Worm (Caenorhabditis elegans) whole organism, L4 larva: ENCODE results near the gene T06A10.2.

Source experiments
- F49E8.2 ChIP-seq: sonication (generic microtip); optimal IDR thresholded peaks from 2 replicates; lab custom pipeline; 2016; ENCODE audit warnings: missing compliant biosample characterization, mild to moderate bottlenecking, missing genetic modification characterization, borderline replicate concordance
- ces-1 ChIP-seq: fragments of 150-350 bp; sonication (generic microtip); optimal IDR thresholded peaks from 4 replicates; lab custom pipeline; 2014; ENCODE audit warnings: missing biosample characterization, missing genetic modification reagents, missing genetic modification characterization
- daf-12 ChIP-seq: fragments of 150-350 bp; optimal IDR thresholded peaks from 2 replicates; lab custom pipeline; 2014; ENCODE audit warnings: missing biosample characterization, missing genetic modification reagents, missing genetic modification characterization
- fkh-10 ChIP-seq: fragments of 150-350 bp; optimal IDR thresholded peaks from 2 replicates; lab custom pipeline; 2014; ENCODE audit warnings: missing biosample characterization, missing genetic modification reagents, missing genetic modification characterization
- lsy-2 ChIP-seq, 2 experiments: fragments of 150-350 bp in 1 of 2; sonication (generic microtip) in 1 of 2; optimal IDR thresholded peaks; 2 replicates each; lab custom pipeline; 2014 to 2017; ENCODE audit warnings: missing biosample characterization in 2 of 2, missing genetic modification characterization in 2 of 2
- nhr-11 ChIP-seq: fragments of 150-350 bp; optimal IDR thresholded peaks from 2 replicates; lab custom pipeline; 2014; ENCODE audit warnings: missing biosample characterization, missing genetic modification characterization
- nhr-25 ChIP-seq: sonication (generic microtip); optimal IDR thresholded peaks from 2 replicates; lab custom pipeline; 2017; ENCODE audit warnings: missing genetic modification characterization, mild to moderate bottlenecking, missing compliant biosample characterization, antibody characterized with exemption, moderate library complexity, borderline replicate concordance; ENCODE audit not compliant: insufficient read depth
- nhr-41 ChIP-seq: fragments of 200-800 bp; sonication (Bioruptor generic); IDR thresholded peaks from 2 replicates; pipeline ENCODE4 v1.3.6; 2022; ENCODE audit warnings: missing genetic modification reagents, missing genetic modification characterization, missing compliant biosample characterization
- unc-62 ChIP-seq, 3 experiments: fragments of 150-350 bp in 1 of 3; sonication (generic microtip); optimal IDR thresholded peaks in 2 of 3; peaks in 1 of 3; 1 replicate in 1 of 3; 2 replicates in 2 of 3; lab custom pipeline; 2014 to 2017; ENCODE audit warnings: missing biosample characterization in 3 of 3, missing genetic modification characterization in 3 of 3, missing genetic modification reagents in 3 of 3, missing genotype in 1 of 3

DNA sequence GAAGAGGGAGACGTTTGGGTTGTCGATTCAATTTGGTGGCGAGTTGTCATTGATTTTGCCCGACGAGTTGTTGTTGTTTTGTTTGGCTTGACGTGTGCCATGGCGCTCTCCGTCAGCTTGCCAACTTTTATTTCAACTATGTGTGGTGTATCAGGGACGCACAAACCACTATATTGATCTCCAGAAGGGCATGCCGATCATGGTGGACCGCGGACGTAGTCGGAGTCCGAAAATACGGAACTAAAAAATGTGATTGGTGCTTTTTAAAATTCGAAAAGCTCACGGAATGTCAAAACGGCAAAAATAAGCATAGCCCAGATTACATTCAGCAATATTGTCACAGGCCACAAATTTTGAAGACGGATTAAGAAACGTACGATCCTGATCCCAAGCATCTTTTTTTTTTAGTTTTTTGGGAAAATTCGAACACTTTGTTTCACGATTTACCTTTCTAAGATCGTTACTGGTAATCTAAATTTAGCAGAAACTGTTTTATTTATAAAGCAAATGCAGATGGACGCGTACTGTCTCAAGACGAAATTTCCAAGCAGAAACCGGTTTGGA, 23.9 kb downstream of the T06A10.2 start, which contains the start of the genes Y116A8C.470 and Y116A8C.463:
- no peak for TF ChIP-seq ces-1 (GFP tag; lab: Kevin White, UChicago)
- TF ChIP-seq nhr-25, result no peak
- TF ChIP-seq lsy-2 (tag; optimal IDR thresholded peaks at IDR 0.05; lab: Kevin White, UChicago), result no peak
- no peak for TF ChIP-seq daf-12 (tag; lab: Kevin White, UChicago)
- no peak for TF ChIP-seq unc-62 (GFP tag; optimal IDR thresholded peaks at IDR 0.05 in 1 of 2; lab: Kevin White, UChicago)
- TF ChIP-seq unc-62 (tag; optimal IDR thresholded peaks at IDR 0.05; lab: Kevin White, UChicago), result no peak
- no peak for TF ChIP-seq F49E8.2 (tag; lab: Kevin White, UChicago)
- TF ChIP-seq nhr-11, result no peak
- no peak for TF ChIP-seq fkh-10 (GFP tag; lab: Kevin White, UChicago)
- TF ChIP-seq nhr-41 (GFP tag; lab: Robert Waterston, UW), result no peak
